Fruit fly (Drosophila melanogaster) whole organism, pupa: ENCODE measurements around the gene Fpgs1.

ENCODE experiments used
- CG34367 ChIP-seq: fragments of 200-800 bp; sonication (Bioruptor generic); optimal IDR thresholded peaks from 2 replicates; lab custom pipeline; 2018; ENCODE audit warnings: missing biosample characterization, mild to moderate bottlenecking, missing genetic modification characterization
- gl ChIP-seq: fragments of 200-800 bp; sonication (Bioruptor generic); optimal IDR thresholded peaks from 2 replicates; lab custom pipeline; 2018; ENCODE audit warnings: missing biosample characterization, mild to moderate bottlenecking, missing genetic modification characterization

- TF ChIP-seq gl (no peak), CG34367 (tag; lab: Kevin White, UChicago) (no peak)
Measured at dm6 chrX:12654288-12654729, 42.6 kb downstream of the Fpgs1 start.
